Worm (Caenorhabditis elegans) whole organism, L2 larva: ENCODE data around the gene T06A1.5.

Source experiments
- C34F6.9 ChIP-seq: fragments of 150-350 bp; optimal IDR thresholded peaks from 2 replicates; lab custom pipeline; 2014; ENCODE audit warnings: missing biosample characterization, missing genetic modification characterization
- F13H6.1 ChIP-seq: sonication (generic microtip); optimal IDR thresholded peaks from 2 replicates; lab custom pipeline; 2016; ENCODE audit warnings: missing genetic modification characterization, missing compliant biosample characterization
- R02D3.7 ChIP-seq: fragments of 150-350 bp; optimal IDR thresholded peaks from 2 replicates; lab custom pipeline; 2014; ENCODE audit warnings: missing biosample characterization, missing genetic modification characterization
- Y55F3AM.14 ChIP-seq: fragments of 200-800 bp; sonication (Bioruptor generic); optimal IDR thresholded peaks from 2 replicates; lab custom pipeline; 2018; ENCODE audit warnings: mild to moderate bottlenecking, missing genetic modification characterization, missing compliant biosample characterization
- alr-1 ChIP-seq: fragments of 150-350 bp; optimal IDR thresholded peaks from 2 replicates; lab custom pipeline; 2014; ENCODE audit warnings: missing biosample characterization, missing genetic modification characterization
- ama-1 ChIP-seq: fragments of 150-350 bp; optimal IDR thresholded peaks from 2 replicates; lab custom pipeline; 2018; ENCODE audit warnings: inconsistent platforms
- blmp-1 ChIP-seq: sonication (generic microtip); optimal IDR thresholded peaks from 2 replicates; lab custom pipeline; 2017; ENCODE audit warnings: missing genetic modification characterization, mild to moderate bottlenecking, missing compliant biosample characterization, antibody characterized with exemption, moderate library complexity; ENCODE audit not compliant: insufficient read depth
- ceh-82 ChIP-seq: fragments of 150-350 bp; optimal IDR thresholded peaks from 2 replicates; lab custom pipeline; 2014; ENCODE audit warnings: missing biosample characterization, missing genetic modification characterization
- elt-3 ChIP-seq: sonication (generic microtip); optimal IDR thresholded peaks from 2 replicates; lab custom pipeline; 2017; ENCODE audit warnings: missing biosample characterization, missing genetic modification characterization
- gmeb-1 ChIP-seq: fragments of 150-350 bp; optimal IDR thresholded peaks from 2 replicates; lab custom pipeline; 2014; ENCODE audit warnings: missing biosample characterization, missing genetic modification characterization
- lin-11 ChIP-seq: fragments of 150-350 bp; sonication (generic microtip); optimal IDR thresholded peaks from 2 replicates; lab custom pipeline; 2014; ENCODE audit warnings: missing biosample characterization, missing genetic modification characterization, inconsistent platforms, mixed read lengths
- lin-13 ChIP-seq: fragments of 150-350 bp; optimal IDR thresholded peaks from 2 replicates; lab custom pipeline; 2014; ENCODE audit warnings: missing biosample characterization, missing genetic modification reagents, missing genetic modification characterization
- lsy-2 ChIP-seq, 2 experiments: fragments of 150-350 bp in 1 of 2; sonication (generic microtip) in 1 of 2; optimal IDR thresholded peaks; 2 replicates each; lab custom pipeline; 2014 to 2017; ENCODE audit warnings: missing biosample characterization in 2 of 2, missing genetic modification characterization in 2 of 2
- mab-5 ChIP-seq: fragments of 150-350 bp; optimal IDR thresholded peaks from 2 replicates; lab custom pipeline; 2014; ENCODE audit warnings: missing biosample characterization, missing genetic modification characterization
- mdl-1 ChIP-seq, 2 experiments: fragments of 150-350 bp in 1 of 2; sonication (generic microtip) in 1 of 2; optimal IDR thresholded peaks; 2 replicates each; lab custom pipeline; 2017; ENCODE audit warnings: missing biosample characterization in 2 of 2, missing genetic modification characterization in 2 of 2
- nhr-10 ChIP-seq: sonication (generic microtip); optimal IDR thresholded peaks from 2 replicates; lab custom pipeline; 2017; ENCODE audit warnings: missing biosample characterization, missing genetic modification characterization
- nhr-11 ChIP-seq: fragments of 150-350 bp; optimal IDR thresholded peaks from 2 replicates; lab custom pipeline; 2014; ENCODE audit warnings: missing biosample characterization, missing genetic modification characterization
- nhr-12 ChIP-seq: fragments of 150-350 bp; optimal IDR thresholded peaks from 2 replicates; lab custom pipeline; 2014; ENCODE audit warnings: missing biosample characterization, missing genetic modification characterization
- nhr-129 ChIP-seq: fragments of 150-350 bp; optimal IDR thresholded peaks from 2 replicates; lab custom pipeline; 2014; ENCODE audit warnings: missing biosample characterization, missing genetic modification characterization
- nhr-21 ChIP-seq: fragments of 150-350 bp; optimal IDR thresholded peaks from 2 replicates; lab custom pipeline; 2014; ENCODE audit warnings: missing biosample characterization, missing genetic modification characterization
- nhr-25 ChIP-seq: fragments of 150-350 bp; sonication (generic microtip); optimal IDR thresholded peaks from 3 replicates; lab custom pipeline; 2014; ENCODE audit warnings: missing biosample characterization, missing genetic modification characterization
- nhr-6 ChIP-seq: fragments of 150-350 bp; optimal IDR thresholded peaks from 2 replicates; lab custom pipeline; 2014; ENCODE audit warnings: missing biosample characterization, missing genetic modification characterization
- nhr-77 ChIP-seq: fragments of 150-350 bp; optimal IDR thresholded peaks from 2 replicates; lab custom pipeline; 2014; ENCODE audit warnings: missing biosample characterization, missing genetic modification characterization
- sem-4 ChIP-seq: fragments of 150-350 bp; optimal IDR thresholded peaks from 2 replicates; lab custom pipeline; 2014; ENCODE audit warnings: missing biosample characterization, missing genetic modification reagents, missing genetic modification characterization
- skn-1 ChIP-seq: sonication (generic microtip); optimal IDR thresholded peaks from 2 replicates; lab custom pipeline; 2017; ENCODE audit warnings: missing biosample characterization, missing genetic modification characterization
- sma-3 ChIP-seq: sonication (generic microtip); optimal IDR thresholded peaks from 2 replicates; lab custom pipeline; 2016; ENCODE audit warnings: missing genetic modification reagents, missing genetic modification characterization, missing compliant biosample characterization
- sma-9 ChIP-seq, 2 experiments: fragments of 150-350 bp in 1 of 2; sonication (generic microtip) in 1 of 2; optimal IDR thresholded peaks; 2 replicates each; lab custom pipeline; 2014 to 2016; ENCODE audit warnings: missing genetic modification characterization in 2 of 2, mild to moderate bottlenecking in 1 of 2, missing biosample characterization in 1 of 2, missing compliant biosample characterization in 1 of 2, missing genetic modification reagents in 1 of 2, moderate library complexity in 1 of 2
- snpc-4 ChIP-seq: fragments of 150-350 bp; optimal IDR thresholded peaks from 2 replicates; lab custom pipeline; 2014; ENCODE audit warnings: missing biosample characterization, missing genetic modification characterization
- unc-39 ChIP-seq: fragments of 150-350 bp; optimal IDR thresholded peaks from 2 replicates; lab custom pipeline; 2014; ENCODE audit warnings: missing biosample characterization, missing genetic modification characterization
- unc-55 ChIP-seq: fragments of 150-350 bp; sonication (generic microtip); optimal IDR thresholded peaks from 3 replicates; lab custom pipeline; 2014; ENCODE audit warnings: missing biosample characterization, missing genetic modification reagents, missing genetic modification characterization
- unc-62 ChIP-seq: fragments of 150-350 bp; optimal IDR thresholded peaks from 2 replicates; lab custom pipeline; 2014; ENCODE audit warnings: missing biosample characterization, missing genetic modification reagents, missing genetic modification characterization
- zag-1 ChIP-seq: fragments of 150-350 bp; optimal IDR thresholded peaks from 2 replicates; lab custom pipeline; 2014; ENCODE audit warnings: missing biosample characterization, missing genetic modification characterization
- ztf-1 ChIP-seq: fragments of 200-800 bp; sonication (Bioruptor generic); conservative IDR thresholded peaks from 2 replicates; pipeline ENCODE4 v1.3.6; 2022; ENCODE audit warnings: missing genetic modification characterization, missing compliant biosample characterization

Gene T06A1.5

DNA sequence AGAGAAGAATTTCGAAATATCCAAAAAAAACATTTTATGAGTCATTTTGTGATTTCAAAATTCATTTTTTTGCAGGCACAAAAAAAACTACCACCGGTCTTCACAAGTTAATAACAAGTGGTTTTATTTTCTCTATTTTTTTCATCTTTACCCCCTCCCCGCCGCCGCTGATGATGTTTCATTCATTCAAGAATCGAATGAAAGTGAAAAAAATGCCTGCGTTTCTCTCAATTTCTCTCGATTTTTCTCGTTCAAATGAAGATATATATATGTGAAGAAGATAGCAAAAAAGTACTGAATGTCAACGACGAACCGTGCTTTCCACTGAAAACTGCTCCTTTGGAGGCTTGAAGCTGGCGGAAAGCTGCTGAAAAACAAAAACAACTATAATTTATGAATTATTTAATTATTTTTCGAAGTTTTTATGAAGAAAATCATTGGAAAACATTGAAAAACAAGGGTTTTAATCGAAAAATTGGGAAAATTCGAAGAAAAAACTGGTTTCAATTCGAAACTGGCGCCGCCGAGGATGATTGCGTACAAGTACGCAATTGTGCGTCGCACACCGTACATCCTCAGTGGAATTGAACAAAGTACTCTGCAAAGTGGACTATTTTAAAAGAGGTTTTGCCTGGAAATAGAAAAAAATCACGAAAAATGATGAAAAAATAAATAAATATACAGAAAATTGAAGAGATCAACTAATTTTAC is 34.3 kb upstream of the T06A1.5 start, which contains the start of gene zig-11:
zig-11 (minus strand) TSS at position 373 of the 711 bp plus-strand sequence.
- TF ChIP-seq F13H6.1 (tag; lab: Kevin White, UChicago) (no peak), sma-3 (GFP tag; lab: Kevin White, UChicago) (no peak), C34F6.9 (tag; lab: Kevin White, UChicago) (peak; percentile 7), nhr-10 (tag; lab: Kevin White, UChicago) (no peak), unc-39 (tag; lab: Kevin White, UChicago) (no peak), nhr-11 (tag; lab: Kevin White, UChicago) (no peak), ama-1 (lab: Kevin White, UChicago) (no peak), unc-55 (peak; percentile 43), nhr-21 (tag; lab: Kevin White, UChicago) (no peak), nhr-77 (no peak), gmeb-1 (tag; lab: Kevin White, UChicago) (peak; percentile 63), nhr-12 (tag; lab: Kevin White, UChicago) (no peak), sma-9 (GFP tag; optimal IDR thresholded peaks at IDR 0.05; lab: Kevin White, UChicago) (no peak), sma-9 (tag; optimal IDR thresholded peaks at IDR 0.05; lab: Kevin White, UChicago) (no peak), ztf-1 (GFP tag; lab: Robert Waterston, UW) (no peak), nhr-6 (no peak), blmp-1 (peak; percentile 94), ceh-82 (tag; lab: Kevin White, UChicago) (no peak), snpc-4 (tag; lab: Kevin White, UChicago) (no peak), mab-5 (tag; lab: Kevin White, UChicago) (no peak), nhr-25 (no peak), lsy-2 (tag; optimal IDR thresholded peaks at IDR 0.05; lab: Kevin White, UChicago) (peak in 1 of 2 experiments; percentile 82)
- TF ChIP-seq, all 48 proteins: peak for 5

- TF ChIP-seq ama-1 (lab: Kevin White, UChicago): no peak
These were observed 31.5 kb upstream of the T06A1.5 start, which contains the start of gene nphp-2 for ce11 chrV:1895483-1895882. Gene nphp-2, plus strand, starts transcription at chrV:1895783.

DNA sequence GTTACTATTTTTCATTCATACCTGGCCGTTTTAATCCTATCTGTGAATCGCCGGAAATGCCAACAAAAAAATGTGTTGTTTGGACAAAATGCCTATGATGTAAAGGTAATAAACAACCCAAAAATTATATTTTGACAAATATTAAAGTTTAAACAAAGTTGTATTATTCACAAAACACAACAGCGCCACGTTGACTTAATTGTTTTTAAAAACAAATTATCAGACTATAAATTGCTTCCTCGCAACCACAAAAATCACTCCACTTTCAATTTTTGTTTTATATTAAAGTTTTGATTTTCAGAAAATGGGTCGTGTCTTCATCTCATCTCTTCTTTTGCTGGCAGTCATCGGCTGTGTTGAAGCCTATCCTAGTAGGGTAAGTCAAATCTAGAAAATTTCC is 19.7 kb upstream of the T06A1.5 start, which contains the start of gene Y32G9A.5:
Y32G9A.5 (plus strand) TSS at position 301 of the 400 bp plus-strand sequence.
- TF ChIP-seq zag-1: no peak
- TF ChIP-seq nhr-11 (tag; lab: Kevin White, UChicago): no peak
- no peak for TF ChIP-seq ama-1 (lab: Kevin White, UChicago)
- no peak for TF ChIP-seq nhr-10 (tag; lab: Kevin White, UChicago)
- TF ChIP-seq ztf-1 (GFP tag; lab: Robert Waterston, UW): no peak
- TF ChIP-seq unc-39 (tag; lab: Kevin White, UChicago): no peak
- TF ChIP-seq blmp-1: no peak
- TF ChIP-seq mdl-1 (tag; optimal IDR thresholded peaks at IDR 0.05; lab: Kevin White, UChicago): no peak
- no peak for TF ChIP-seq sem-4 (tag; lab: Kevin White, UChicago)
- TF ChIP-seq lin-13 (GFP tag; lab: Kevin White, UChicago): no peak
- no peak for TF ChIP-seq nhr-129 (tag; lab: Kevin White, UChicago)
- no peak for TF ChIP-seq alr-1
- TF ChIP-seq Y55F3AM.14 (GFP tag; lab: Kevin White, UChicago): no peak
- TF ChIP-seq ceh-82 (tag; lab: Kevin White, UChicago): no peak
- TF ChIP-seq lin-11 (tag; lab: Kevin White, UChicago): no peak
- no peak for TF ChIP-seq skn-1 (tag; lab: Kevin White, UChicago)
- no peak for TF ChIP-seq nhr-25
- no peak for TF ChIP-seq lsy-2 (tag; optimal IDR thresholded peaks at IDR 0.05; lab: Kevin White, UChicago)
- TF ChIP-seq unc-62 (GFP tag; lab: Kevin White, UChicago): no peak
- no peak for TF ChIP-seq elt-3 (tag; lab: Kevin White, UChicago)

ce11 chrV:1908542-1908941 is 18.5 kb upstream of the T06A1.5 start, which contains the start of gene srp-3:
Gene srp-3, plus strand, starts transcription at chrV:1908842.
- no peak for TF ChIP-seq R02D3.7 (tag; lab: Kevin White, UChicago)
- no peak for TF ChIP-seq nhr-11 (tag; lab: Kevin White, UChicago)
- no peak for TF ChIP-seq blmp-1
- TF ChIP-seq, all 48 proteins: peak for 0
